Worm (Caenorhabditis elegans): Measurements from ENCODE around the gene ZK666.2.

Gene ZK666.2

ce11 chrII:10446300-10446699, 25.4 kb downstream of the ZK666.2 start (continued):
- TF ChIP-seq nhr-25 (tag; optimal IDR thresholded peaks at IDR 0.05) (peak; percentile 23), lin-39 (tag; optimal IDR thresholded peaks at IDR 0.05) (no peak), sem-4 (tag; optimal IDR thresholded peaks at IDR 0.05) (peak; percentile 21), lin-13 (GFP tag; optimal IDR thresholded peaks at IDR 0.05) (no peak), egl-27 (tag; optimal IDR thresholded peaks at IDR 0.05) (no peak)

- no peak for TF ChIP-seq mab-5 (tag; optimal IDR thresholded peaks at IDR 0.05)
- no peak for TF ChIP-seq nhr-12 (tag; optimal IDR thresholded peaks at IDR 0.05)
- TF ChIP-seq nhr-10 (tag; optimal IDR thresholded peaks at IDR 0.05) = no peak
- no peak for TF ChIP-seq ceh-16 (tag; optimal IDR thresholded peaks at IDR 0.05)
- TF ChIP-seq ama-1 (optimal IDR thresholded peaks at IDR 0.05) = peak; percentile 43
- no peak for TF ChIP-seq alr-1 (tag; optimal IDR thresholded peaks at IDR 0.05)
- TF ChIP-seq R02D3.7 (tag; optimal IDR thresholded peaks at IDR 0.05) = no peak
- peak; percentile 97 for TF ChIP-seq nhr-129 (tag; optimal IDR thresholded peaks at IDR 0.05)
- TF ChIP-seq nhr-77 (tag; optimal IDR thresholded peaks at IDR 0.05) = no peak
- peak; percentile 83 for TF ChIP-seq sma-9 (GFP tag; optimal IDR thresholded peaks at IDR 0.05)
- no peak for TF ChIP-seq sma-9 (tag; optimal IDR thresholded peaks at IDR 0.05)
- TF ChIP-seq C34F6.9 (tag; optimal IDR thresholded peaks at IDR 0.05) = peak; percentile 22
- no peak for TF ChIP-seq dmd-4 (tag; optimal IDR thresholded peaks at IDR 0.05)
- peak; percentile 63 for TF ChIP-seq nhr-11 (tag; optimal IDR thresholded peaks at IDR 0.05)
- TF ChIP-seq lsy-2 (tag; optimal IDR thresholded peaks at IDR 0.05) = peak in 1 of 2 experiments; percentile 7
- peak; percentile 7 for TF ChIP-seq gmeb-1 (tag; optimal IDR thresholded peaks at IDR 0.05)
- peak; percentile 17 for TF ChIP-seq lin-11 (tag; optimal IDR thresholded peaks at IDR 0.05)
- peak; percentile 15 to 23 for TF ChIP-seq mdl-1 (tag; optimal IDR thresholded peaks at IDR 0.05)
- no peak for TF ChIP-seq snpc-4 (tag; optimal IDR thresholded peaks at IDR 0.05)
- TF ChIP-seq unc-55 (GFP tag; optimal IDR thresholded peaks at IDR 0.05) = peak; percentile 32
- TF ChIP-seq ceh-82 (tag; optimal IDR thresholded peaks at IDR 0.05) = no peak
- TF ChIP-seq fos-1 (tag; optimal IDR thresholded peaks at IDR 0.05) = peak; percentile 56
Measured at ce11 chrII:10445738-10446137, 26.0 kb downstream of the ZK666.2 start.

ce11 chrII:10444971-10445707, 26.6 kb downstream of the ZK666.2 start:
- TF ChIP-seq elt-1 (tag; optimal IDR thresholded peaks at IDR 0.05) (no peak), nhr-6 (tag; optimal IDR thresholded peaks at IDR 0.05) (no peak), ztf-4 (tag; optimal IDR thresholded peaks at IDR 0.05) (no peak), F13H6.1 (tag; optimal IDR thresholded peaks at IDR 0.05) (peak; percentile 16), mdl-1 (tag; optimal IDR thresholded peaks at IDR 0.05) (no peak), sma-9 (GFP tag; optimal IDR thresholded peaks at IDR 0.05) (peak; percentile 34), sma-9 (tag; optimal IDR thresholded peaks at IDR 0.05) (no peak), blmp-1 (tag; optimal IDR thresholded peaks at IDR 0.05; ENCODE audit: insufficient read depth) (no peak), unc-55 (GFP tag; optimal IDR thresholded peaks at IDR 0.05) (no peak), gmeb-1 (tag; optimal IDR thresholded peaks at IDR 0.05) (no peak), nhr-129 (tag; optimal IDR thresholded peaks at IDR 0.05) (peak; percentile 22), unc-62 (GFP tag; optimal IDR thresholded peaks at IDR 0.05) (no peak), lsy-2 (tag; optimal IDR thresholded peaks at IDR 0.05) (peak in 1 of 2 experiments; percentile 74), sma-3 (GFP tag; optimal IDR thresholded peaks at IDR 0.05) (no peak), aly-2 (tag; optimal IDR thresholded peaks at IDR 0.05) (no peak), nhr-77 (tag; optimal IDR thresholded peaks at IDR 0.05) (no peak), crh-2 (tag; optimal IDR thresholded peaks at IDR 0.05) (no peak), dmd-4 (tag; optimal IDR thresholded peaks at IDR 0.05) (no peak), ztf-1 (GFP tag; conservative IDR thresholded peaks at IDR 0.05) (no peak)

ce11 chrII:10443898-10444297, 27.8 kb downstream of the ZK666.2 start:
- peak; percentile 43 for TF ChIP-seq fos-1 (tag; optimal IDR thresholded peaks at IDR 0.05)
- TF ChIP-seq sma-9 (GFP tag; optimal IDR thresholded peaks at IDR 0.05) = peak; percentile 50
- no peak for TF ChIP-seq sma-9 (tag; optimal IDR thresholded peaks at IDR 0.05)
- no peak for TF ChIP-seq nhr-10 (tag; optimal IDR thresholded peaks at IDR 0.05)
